Fruit fly (Drosophila melanogaster) whole organism, pupa: ENCODE results near the gene CG33689.

Experiments used
- CG10348 ChIP-seq: fragments of 200-800 bp; sonication (Bioruptor generic); IDR thresholded peaks from 2 replicates; pipeline ENCODE4 v1.3.6; 2022; ENCODE audit warnings: missing biosample characterization, missing genetic modification characterization
- CG12605 ChIP-seq: fragments of 200-800 bp; sonication (Bioruptor generic); IDR thresholded peaks from 2 replicates; pipeline ENCODE4 v1.3.6; 2022; ENCODE audit warnings: missing biosample characterization, missing genetic modification characterization
- CG13204 ChIP-seq: fragments of 200-800 bp; sonication (Bioruptor generic); optimal IDR thresholded peaks from 2 replicates; lab custom pipeline; 2018; ENCODE audit warnings: missing biosample characterization, mild to moderate bottlenecking, missing genetic modification characterization, moderate library complexity
- CG14655 ChIP-seq: fragments of 200-800 bp; sonication (Bioruptor generic); optimal IDR thresholded peaks from 3 replicates; lab custom pipeline; 2017; ENCODE audit warnings: mild to moderate bottlenecking, missing biosample characterization, missing genetic modification reagents, missing genetic modification characterization
- CG15710 ChIP-seq: fragments of 200-800 bp; sonication (Bioruptor generic); optimal IDR thresholded peaks from 2 replicates; lab custom pipeline; 2018; ENCODE audit warnings: missing biosample characterization, mild to moderate bottlenecking, missing genetic modification characterization, moderate library complexity
- CG17806 ChIP-seq: fragments of 200-800 bp; sonication (Bioruptor generic); optimal IDR thresholded peaks from 2 replicates; lab custom pipeline; 2018; ENCODE audit warnings: missing biosample characterization, mild to moderate bottlenecking, missing genetic modification characterization, moderate library complexity
- CG32121 ChIP-seq: fragments of 200-800 bp; sonication (Bioruptor generic); IDR thresholded peaks from 2 replicates; pipeline ENCODE4 v1.3.6; 2022; ENCODE audit warnings: missing biosample characterization, missing genetic modification characterization
- CG34367 ChIP-seq: fragments of 200-800 bp; sonication (Bioruptor generic); optimal IDR thresholded peaks from 2 replicates; lab custom pipeline; 2018; ENCODE audit warnings: missing biosample characterization, mild to moderate bottlenecking, missing genetic modification characterization
- CG4496 ChIP-seq: fragments of 200-800 bp; sonication (Bioruptor generic); IDR thresholded peaks from 3 replicates; pipeline ENCODE4 v1.3.6; 2022; ENCODE audit warnings: missing biosample characterization, missing genetic modification characterization
- CG8159 ChIP-seq: fragments of 200-800 bp; sonication (Bioruptor generic); optimal IDR thresholded peaks from 3 replicates; lab custom pipeline; 2018; ENCODE audit warnings: missing biosample characterization, mild to moderate bottlenecking, missing genetic modification characterization, moderate library complexity
- CG8301 ChIP-seq: fragments of 200-800 bp; sonication (Bioruptor generic); optimal IDR thresholded peaks from 2 replicates; lab custom pipeline; 2018; ENCODE audit warnings: missing biosample characterization, mild to moderate bottlenecking, missing genetic modification characterization
- CG9948 ChIP-seq: fragments of 200-800 bp; sonication (Bioruptor generic); optimal IDR thresholded peaks from 2 replicates; lab custom pipeline; 2018; ENCODE audit warnings: missing biosample characterization, mild to moderate bottlenecking, missing genetic modification characterization, moderate library complexity
- D1 ChIP-seq: fragments of 200-800 bp; sonication (Bioruptor generic); optimal IDR thresholded peaks from 2 replicates; lab custom pipeline; 2018; ENCODE audit warnings: missing biosample characterization, mild to moderate bottlenecking, missing genetic modification characterization, moderate library complexity
- EcR ChIP-seq: fragments of 200-800 bp; sonication (Bioruptor generic); optimal IDR thresholded peaks from 3 replicates; lab custom pipeline; 2019; ENCODE audit warnings: missing biosample characterization, missing genetic modification characterization, mild to moderate bottlenecking, moderate library complexity, missing genetic modification reagents
- Ets98B ChIP-seq: fragments of 200-800 bp; sonication (Bioruptor generic); IDR thresholded peaks from 2 replicates; pipeline ENCODE4 v1.3.6; 2022; ENCODE audit warnings: missing biosample characterization, missing genetic modification characterization
- Pif1A ChIP-seq: fragments of 200-800 bp; sonication (Bioruptor generic); optimal IDR thresholded peaks from 3 replicates; lab custom pipeline; 2016; ENCODE audit warnings: missing biosample characterization, missing genetic modification characterization
- Pif1B ChIP-seq: fragments of 200-800 bp; sonication (Bioruptor generic); optimal IDR thresholded peaks from 3 replicates; lab custom pipeline; 2016; ENCODE audit warnings: missing biosample characterization, missing genetic modification characterization
- Snoo ChIP-seq: fragments of 200-800 bp; sonication (Bioruptor generic); optimal IDR thresholded peaks from 3 replicates; lab custom pipeline; 2017; ENCODE audit warnings: missing biosample characterization, mild to moderate bottlenecking, missing genetic modification characterization, inconsistent platforms
- fd96Ca ChIP-seq: fragments of 200-800 bp; sonication (Bioruptor generic); IDR thresholded peaks from 3 replicates; pipeline ENCODE4 v1.3.6; 2022; ENCODE audit warnings: missing biosample characterization, missing genetic modification characterization
- gl ChIP-seq: fragments of 200-800 bp; sonication (Bioruptor generic); optimal IDR thresholded peaks from 2 replicates; lab custom pipeline; 2018; ENCODE audit warnings: missing biosample characterization, mild to moderate bottlenecking, missing genetic modification characterization
- rn ChIP-seq: fragments of 200-800 bp; sonication (Bioruptor generic); IDR thresholded peaks from 2 replicates; pipeline ENCODE4 v1.3.6; 2022; ENCODE audit warnings: missing biosample characterization, missing genetic modification characterization

The CG33689 gene

DNA sequence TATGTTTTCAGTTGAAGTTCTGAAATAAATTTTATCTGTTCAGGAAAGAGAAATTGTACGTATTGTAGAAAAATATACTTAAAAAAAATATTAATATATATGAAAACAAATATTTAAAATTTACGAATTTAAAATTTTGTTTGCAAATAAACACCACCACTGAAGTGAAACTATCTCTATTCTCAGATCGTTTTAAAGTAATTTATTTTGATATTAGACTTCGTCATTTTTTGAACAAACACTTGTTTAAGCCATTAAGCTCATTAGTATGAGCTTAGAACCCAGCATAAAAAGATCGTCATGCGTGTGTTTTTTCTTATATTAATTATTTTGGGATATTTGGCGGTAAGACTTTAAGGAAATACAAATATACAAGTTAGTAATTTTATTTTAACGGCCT is 1.1 kb upstream of the CG33689 start, which contains the start of gene CG33688:
CG33688 (plus strand) TSS at position 301 of the 400 bp plus-strand sequence.
- no peak for TF ChIP-seq CG15710

DNA sequence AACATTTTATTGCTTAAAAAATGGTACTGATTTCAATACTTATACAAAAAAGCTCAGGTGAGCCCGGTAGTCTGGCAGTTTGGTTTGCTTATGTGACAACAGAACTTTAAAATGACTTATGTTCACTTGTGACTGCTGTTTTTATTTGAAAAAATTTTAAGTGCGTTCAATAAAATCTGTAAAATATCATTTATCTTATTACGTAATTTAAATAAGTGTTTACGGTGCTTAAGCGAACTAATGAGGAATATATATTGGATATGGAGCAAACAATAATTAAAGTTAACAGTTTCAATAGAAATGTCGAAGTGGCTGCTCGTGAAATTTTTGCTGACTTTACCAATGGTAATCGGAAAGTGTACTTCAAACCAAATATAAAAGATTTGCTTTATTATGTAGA is 999 bp downstream of the CG33689 start, which contains the start of gene dls:
dls (plus strand) TSS at position 301 of the 400 bp plus-strand sequence.
- TF ChIP-seq Ets98B (GFP tag; lab: Robert Waterston, UW) (no peak), CG15710 (no peak), CG9948 (tag; lab: Kevin White, UChicago) (no peak), D1 (tag; lab: Kevin White, UChicago) (no peak), Pif1A (GFP tag; lab: Kevin White, UChicago) (no peak), CG4496 (GFP tag; lab: Robert Waterston, UW) (no peak), CG12605 (GFP tag; lab: Robert Waterston, UW) (no peak), fd96Ca (GFP tag; lab: Robert Waterston, UW) (no peak), gl (tag; lab: Kevin White, UChicago) (no peak), Pif1B (GFP tag; lab: Kevin White, UChicago) (no peak), CG8159 (tag; lab: Kevin White, UChicago) (no peak), CG13204 (no peak), CG10348 (GFP tag; lab: Robert Waterston, UW) (no peak), Snoo (tag; lab: Kevin White, UChicago) (no peak), rn (GFP tag; lab: Robert Waterston, UW) (no peak), EcR (no peak)

- TF ChIP-seq CG8301 (peak; percentile 38), Snoo (tag; lab: Kevin White, UChicago) (peak; percentile 52), fd96Ca (GFP tag; lab: Robert Waterston, UW) (no peak), Pif1A (GFP tag; lab: Kevin White, UChicago) (peak; percentile 37), CG15710 (peak; percentile 57), CG32121 (no peak), CG10348 (GFP tag; lab: Robert Waterston, UW) (no peak), CG8159 (tag; lab: Kevin White, UChicago) (peak; percentile 61), CG17806 (tag; lab: Kevin White, UChicago) (peak; percentile 68), gl (tag; lab: Kevin White, UChicago) (peak; percentile 12), CG14655 (GFP tag; lab: Kevin White, UChicago) (peak; percentile 64), CG9948 (tag; lab: Kevin White, UChicago) (peak; percentile 64), CG4496 (GFP tag; lab: Robert Waterston, UW) (no peak), CG13204 (peak; percentile 2), CG12605 (GFP tag; lab: Robert Waterston, UW) (no peak), Pif1B (GFP tag; lab: Kevin White, UChicago) (peak; percentile 49), D1 (tag; lab: Kevin White, UChicago) (no peak), Ets98B (GFP tag; lab: Robert Waterston, UW) (no peak), EcR (no peak), rn (GFP tag; lab: Robert Waterston, UW) (no peak), CG34367 (peak; percentile 34)
Observed at dm6 chr3L:16202550-16202949, 2.5 kb downstream of the CG33689 start.

DNA sequence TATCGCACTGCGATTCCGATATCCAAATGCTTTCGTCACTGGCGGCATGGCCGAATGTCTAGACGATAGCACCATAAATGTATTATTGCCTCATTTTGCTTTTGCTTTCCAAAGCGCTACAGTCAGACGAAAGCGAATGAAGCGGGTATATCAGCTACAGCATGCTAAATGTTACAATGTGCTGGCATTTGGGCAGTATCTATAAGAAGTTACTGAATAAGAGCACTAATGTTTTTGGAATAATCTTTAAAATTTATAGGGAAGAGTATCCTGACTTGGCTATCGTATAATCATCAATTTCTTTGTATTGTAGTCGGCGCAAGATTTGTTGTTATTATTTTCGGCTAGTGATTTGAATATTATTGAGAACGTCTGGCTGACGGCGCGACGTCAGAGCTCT is 3.2 kb downstream of the CG33689 start:
- TF ChIP-seq CG9948 (tag; lab: Kevin White, UChicago) (peak; percentile 76), gl (tag; lab: Kevin White, UChicago) (peak; percentile 33), EcR (no peak), CG8159 (tag; lab: Kevin White, UChicago) (peak; percentile 81), CG32121 (peak; percentile 61), CG12605 (GFP tag; lab: Robert Waterston, UW) (peak; percentile 39; the same call in 1 of the 2 replicates), Snoo (tag; lab: Kevin White, UChicago) (peak; percentile 65), CG34367 (peak; percentile 55), CG13204 (no peak), fd96Ca (GFP tag; lab: Robert Waterston, UW) (peak; percentile 59; the same call in 1 of the 3 replicates), CG4496 (GFP tag; lab: Robert Waterston, UW) (peak; percentile 74), CG15710 (peak; percentile 76), CG8301 (peak; percentile 47), D1 (tag; lab: Kevin White, UChicago) (peak; percentile 32), Pif1B (GFP tag; lab: Kevin White, UChicago) (peak; percentile 10), Ets98B (GFP tag; lab: Robert Waterston, UW) (peak; percentile 61), Pif1A (GFP tag; lab: Kevin White, UChicago) (peak; percentile 44), rn (GFP tag; lab: Robert Waterston, UW) (no peak; the same call in 1 of the 2 replicates), CG14655 (GFP tag; lab: Kevin White, UChicago) (peak; percentile 57), CG10348 (GFP tag; lab: Robert Waterston, UW) (no peak), CG17806 (tag; lab: Kevin White, UChicago) (peak; percentile 75)
- TF ChIP-seq, all 21 proteins: peak for 17

DNA sequence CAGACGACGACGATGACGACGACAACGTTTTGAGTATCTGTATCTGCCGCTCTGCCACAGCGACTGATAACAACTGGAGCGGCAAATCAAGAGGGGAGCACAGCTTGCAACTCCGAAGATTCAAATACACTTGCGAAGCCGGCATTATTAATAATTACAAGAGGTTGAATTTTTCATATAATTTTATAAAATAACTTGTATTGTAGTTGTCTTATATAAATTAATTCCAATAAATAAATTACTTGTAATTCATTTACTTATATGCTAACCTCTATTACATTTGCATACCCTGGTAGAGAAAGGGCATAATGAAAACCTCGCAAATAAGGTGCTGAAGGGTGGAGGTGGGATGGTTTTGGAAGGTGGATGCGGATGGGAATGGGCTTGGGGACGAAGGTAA is 4.1 kb downstream of the CG33689 start:
- TF ChIP-seq CG4496 (GFP tag; lab: Robert Waterston, UW) (no peak), CG14655 (GFP tag; lab: Kevin White, UChicago) (peak; percentile 43), Ets98B (GFP tag; lab: Robert Waterston, UW) (0 out of 2 replicates have a peak, but pooled peaks have one; percentile 16), EcR (peak; percentile 15), gl (tag; lab: Kevin White, UChicago) (peak; percentile 17), CG8301 (peak; percentile 16), CG15710 (peak; percentile 82), D1 (tag; lab: Kevin White, UChicago) (peak; percentile 38), rn (GFP tag; lab: Robert Waterston, UW) (peak; percentile 21; the same call in 1 of the 2 replicates), CG8159 (tag; lab: Kevin White, UChicago) (peak; percentile 89), CG9948 (tag; lab: Kevin White, UChicago) (peak; percentile 76), Pif1B (GFP tag; lab: Kevin White, UChicago) (peak; percentile 60), CG34367 (peak; percentile 66), CG13204 (no peak), CG32121 (0 out of 2 replicates have a peak, but pooled peaks have one; percentile 38), CG17806 (tag; lab: Kevin White, UChicago) (peak; percentile 84), CG10348 (GFP tag; lab: Robert Waterston, UW) (no peak), Pif1A (GFP tag; lab: Kevin White, UChicago) (peak; percentile 34), CG12605 (GFP tag; lab: Robert Waterston, UW) (no peak), Snoo (tag; lab: Kevin White, UChicago) (peak; percentile 72), fd96Ca (GFP tag; lab: Robert Waterston, UW) (no peak)
